Fruit fly (Drosophila melanogaster) whole organism, embryonic: ENCODE measurements around the gene IM33.
A peak's percentile ranks its signal among the peaks of the same experiment; 100 is the strongest.

Experiments
- Adf1 ChIP-seq: fragments of 200-800 bp; sonication (Bioruptor generic); IDR thresholded peaks from 2 replicates; pipeline ENCODE4 v1.3.6; 2022; ENCODE audit warnings: missing biosample characterization, missing genetic modification characterization
- CG11085 ChIP-seq: fragments of 200-800 bp; sonication (Bioruptor generic); IDR thresholded peaks from 2 replicates; pipeline ENCODE4 v1.3.6; 2022; ENCODE audit warnings: missing biosample characterization, missing genetic modification characterization
- CG11560 ChIP-seq: fragments of 200-800 bp; sonication (Bioruptor generic); IDR thresholded peaks from 3 replicates; pipeline ENCODE4 v1.3.6; 2022; ENCODE audit warnings: missing biosample characterization, missing genetic modification characterization
- CG11723 ChIP-seq: fragments of 200-800 bp; sonication (Bioruptor generic); optimal IDR thresholded peaks from 2 replicates; lab custom pipeline; 2017; ENCODE audit warnings: missing biosample characterization, mild to moderate bottlenecking, missing genetic modification characterization
- CG12071 ChIP-seq: fragments of 200-800 bp; sonication (Bioruptor generic); optimal IDR thresholded peaks from 3 replicates; lab custom pipeline; 2018; ENCODE audit warnings: missing biosample characterization, mild to moderate bottlenecking, missing genetic modification characterization
- CG12942 ChIP-seq: fragments of 200-800 bp; sonication (Bioruptor generic); optimal IDR thresholded peaks from 3 replicates; lab custom pipeline; 2016; ENCODE audit warnings: missing biosample characterization, missing genetic modification characterization
- CG13775 ChIP-seq: fragments of 200-800 bp; sonication (Bioruptor generic); optimal IDR thresholded peaks from 3 replicates; lab custom pipeline; 2017; ENCODE audit warnings: missing biosample characterization, mild to moderate bottlenecking, missing genetic modification characterization
- CG1529 ChIP-seq: fragments of 200-800 bp; sonication (Bioruptor generic); optimal IDR thresholded peaks from 3 replicates; lab custom pipeline; 2018; ENCODE audit warnings: missing biosample characterization, missing genetic modification characterization
- CG18476 ChIP-seq: fragments of 200-800 bp; sonication (Bioruptor generic); optimal IDR thresholded peaks from 2 replicates; lab custom pipeline; 2016; ENCODE audit warnings: missing biosample characterization, mild to moderate bottlenecking, missing genetic modification characterization
- CG3163 ChIP-seq: fragments of 200-800 bp; sonication (Bioruptor generic); optimal IDR thresholded peaks from 3 replicates; lab custom pipeline; 2016; ENCODE audit warnings: missing biosample characterization, missing genetic modification characterization
- CG32767 ChIP-seq: fragments of 200-800 bp; sonication (Bioruptor generic); IDR thresholded peaks from 2 replicates; pipeline ENCODE4 v1.3.6; 2022; ENCODE audit warnings: missing biosample characterization, missing genetic modification characterization
- CG33213 ChIP-seq: fragments of 200-800 bp; sonication (Bioruptor generic); optimal IDR thresholded peaks from 3 replicates; lab custom pipeline; 2016; ENCODE audit warnings: missing biosample characterization, missing genetic modification characterization
- CG4282 ChIP-seq: fragments of 200-800 bp; sonication (Bioruptor generic); optimal IDR thresholded peaks from 2 replicates; lab custom pipeline; 2016; ENCODE audit warnings: missing biosample characterization, missing genetic modification characterization
- CG7372 ChIP-seq: fragments of 200-800 bp; sonication (Bioruptor generic); IDR thresholded peaks from 2 replicates; pipeline ENCODE4 v1.3.6; 2022; ENCODE audit warnings: missing biosample characterization, missing genetic modification characterization
- Chrac-16 ChIP-seq: fragments of 200-800 bp; sonication (Bioruptor generic); optimal IDR thresholded peaks from 3 replicates; lab custom pipeline; 2016; ENCODE audit warnings: missing biosample characterization, missing genetic modification characterization
- CkIIα-i1 ChIP-seq: fragments of 200-800 bp; sonication (Bioruptor generic); IDR thresholded peaks from 2 replicates; pipeline ENCODE4 v1.3.6; 2022; ENCODE audit warnings: missing biosample characterization, missing genetic modification characterization
- Dad ChIP-seq: fragments of 200-800 bp; sonication (Bioruptor generic); optimal IDR thresholded peaks from 3 replicates; lab custom pipeline; 2016; ENCODE audit warnings: missing biosample characterization, missing genetic modification characterization
- Dip2 ChIP-seq: fragments of 200-800 bp; sonication (Bioruptor generic); IDR thresholded peaks from 2 replicates; pipeline ENCODE4 v1.3.6; 2022; ENCODE audit warnings: missing biosample characterization, missing genetic modification characterization
- Dll ChIP-seq: fragments of 200-800 bp; sonication (Bioruptor generic); IDR thresholded peaks from 4 replicates; pipeline ENCODE4 v1.3.6; 2022; ENCODE audit warnings: missing biosample characterization, missing genetic modification characterization; ENCODE audit not compliant: partially characterized antibody
- GATAe ChIP-seq: fragments of 200-800 bp; sonication (Bioruptor generic); conservative IDR thresholded peaks from 2 replicates; pipeline ENCODE4 v1.3.6; 2022; ENCODE audit warnings: missing biosample characterization, missing genetic modification characterization
- Hmx ChIP-seq: fragments of 200-800 bp; sonication (Bioruptor generic); optimal IDR thresholded peaks from 2 replicates; lab custom pipeline; 2016; ENCODE audit warnings: missing biosample characterization, missing genetic modification characterization
- Hr39 ChIP-seq: fragments of >200 bp; optimal IDR thresholded peaks from 2 replicates; lab custom pipeline; 2017
- Lpt ChIP-seq: fragments of >200 bp; optimal IDR thresholded peaks from 2 replicates; lab custom pipeline; 2018; ENCODE audit warnings: missing biosample characterization, missing genetic modification characterization
- Oli ChIP-seq: fragments of 200-800 bp; sonication (Bioruptor generic); optimal IDR thresholded peaks from 2 replicates; lab custom pipeline; 2018; ENCODE audit warnings: missing biosample characterization, mild to moderate bottlenecking, missing genetic modification characterization, moderate library complexity
- Sox102F ChIP-seq: fragments of 200-800 bp; sonication (Bioruptor generic); optimal IDR thresholded peaks from 2 replicates; lab custom pipeline; 2018; ENCODE audit warnings: missing biosample characterization, mild to moderate bottlenecking, missing genetic modification characterization, moderate library complexity
- Sry-β ChIP-seq: fragments of 200-800 bp; sonication (Bioruptor generic); optimal IDR thresholded peaks from 2 replicates; lab custom pipeline; 2018; ENCODE audit warnings: missing biosample characterization, mild to moderate bottlenecking, missing genetic modification characterization, moderate library complexity
- Taf1 ChIP-seq: fragments of 200-800 bp; sonication (Bioruptor generic); IDR thresholded peaks from 2 replicates; pipeline ENCODE4 v1.3.6; 2022; ENCODE audit warnings: missing biosample characterization, missing genetic modification characterization
- Trl ChIP-seq, 3 experiments: fragments of >200 bp in 2 of 3; fragments of 200-800 bp in 1 of 3; sonication (Bioruptor generic) in 1 of 3; optimal IDR thresholded peaks; 2 replicates in 1 of 3; 3 replicates in 2 of 3; lab custom pipeline; 2016 to 2017; ENCODE audit warnings: missing biosample characterization in 1 of 3, missing genetic modification characterization in 1 of 3
- ab ChIP-seq: fragments of 200-800 bp; sonication (Bioruptor generic); optimal IDR thresholded peaks from 2 replicates; lab custom pipeline; 2016; ENCODE audit warnings: missing biosample characterization, missing genetic modification characterization
- bcd ChIP-seq: fragments of 200-800 bp; sonication (Bioruptor generic); optimal IDR thresholded peaks from 2 replicates; lab custom pipeline; 2017; ENCODE audit warnings: missing biosample characterization, mild to moderate bottlenecking, missing genetic modification characterization
- bsh ChIP-seq, 2 experiments: fragments of 200-800 bp; sonication (Bioruptor generic); optimal IDR thresholded peaks; 2 replicates each; lab custom pipeline; 2017 to 2018; ENCODE audit warnings: mild to moderate bottlenecking in 2 of 2, missing biosample characterization in 2 of 2, missing genetic modification characterization in 2 of 2, moderate library complexity in 1 of 2
- cg ChIP-seq: fragments of 200-800 bp; sonication (Bioruptor generic); optimal IDR thresholded peaks from 3 replicates; lab custom pipeline; 2019; ENCODE audit warnings: missing biosample characterization, mild to moderate bottlenecking, missing genetic modification characterization, moderate library complexity
- chif ChIP-seq, 2 experiments: fragments of 200-800 bp; sonication (Bioruptor generic); optimal IDR thresholded peaks; 3 replicates each; lab custom pipeline; 2016; ENCODE audit warnings: missing biosample characterization in 2 of 2, missing genetic modification characterization in 2 of 2
- dati ChIP-seq: fragments of 200-800 bp; sonication (Bioruptor generic); IDR thresholded peaks from 2 replicates; pipeline ENCODE4 v1.3.6; 2022; ENCODE audit warnings: missing biosample characterization, missing genetic modification characterization
- ewg ChIP-seq: fragments of 200-800 bp; sonication (Bioruptor generic); optimal IDR thresholded peaks from 3 replicates; lab custom pipeline; 2017; ENCODE audit warnings: mild to moderate bottlenecking, missing biosample characterization, missing genetic modification reagents, missing genetic modification characterization
- gfzf ChIP-seq: fragments of 200-800 bp; sonication (Bioruptor generic); optimal IDR thresholded peaks from 2 replicates; lab custom pipeline; 2016; ENCODE audit warnings: missing biosample characterization, mild to moderate bottlenecking, missing genetic modification characterization, moderate library complexity
- grn ChIP-seq: fragments of 200-800 bp; sonication (Bioruptor generic); optimal IDR thresholded peaks from 3 replicates; lab custom pipeline; 2017; ENCODE audit warnings: missing biosample characterization, missing genetic modification characterization
- her ChIP-seq: fragments of 200-800 bp; sonication (Bioruptor generic); optimal IDR thresholded peaks from 2 replicates; lab custom pipeline; 2016; ENCODE audit warnings: missing biosample characterization, missing genetic modification characterization
- inv ChIP-seq: fragments of 200-800 bp; sonication (Bioruptor generic); IDR thresholded peaks from 2 replicates; pipeline ENCODE4 v1.3.6; 2022; ENCODE audit warnings: missing biosample characterization, missing genetic modification characterization; ENCODE audit not compliant: partially characterized antibody
- kay ChIP-seq: fragments of 200-800 bp; sonication (Bioruptor generic); optimal IDR thresholded peaks from 2 replicates; lab custom pipeline; 2016; ENCODE audit warnings: missing biosample characterization, missing genetic modification characterization
- oc ChIP-seq: fragments of 200-800 bp; sonication (Bioruptor generic); optimal IDR thresholded peaks from 2 replicates; lab custom pipeline; 2018; ENCODE audit warnings: missing biosample characterization, mild to moderate bottlenecking, missing genetic modification characterization, moderate library complexity
- onecut ChIP-seq: fragments of 200-800 bp; sonication (Bioruptor generic); IDR thresholded peaks from 2 replicates; pipeline ENCODE4 v1.3.6; 2022; ENCODE audit warnings: missing biosample characterization, missing genetic modification characterization
- otp ChIP-seq: fragments of 200-800 bp; sonication (Bioruptor generic); IDR thresholded peaks from 3 replicates; pipeline ENCODE4, ENCODE4 v1.3.6; 2022; ENCODE audit warnings: missing biosample characterization, missing genetic modification characterization
- so ChIP-seq: fragments of 200-800 bp; sonication (Bioruptor generic); IDR thresholded peaks from 3 replicates; pipeline ENCODE4 v1.3.6; 2022; ENCODE audit warnings: missing biosample characterization, missing genetic modification characterization
- sob ChIP-seq: fragments of 200-800 bp; sonication (Bioruptor generic); IDR thresholded peaks from 2 replicates; pipeline ENCODE4 v1.3.6; 2022; ENCODE audit warnings: missing biosample characterization, missing genetic modification characterization
- tin ChIP-seq: fragments of 200-800 bp; sonication (Bioruptor generic); optimal IDR thresholded peaks from 3 replicates; lab custom pipeline; 2016; ENCODE audit warnings: missing biosample characterization, missing genetic modification characterization
- tll ChIP-seq, 2 experiments: fragments of 200-800 bp in 1 of 2; fragments of >200 bp in 1 of 2; sonication (Bioruptor generic) in 1 of 2; optimal IDR thresholded peaks; 2 replicates each; lab custom pipeline; 2017 to 2019; ENCODE audit warnings: missing biosample characterization in 2 of 2, missing genetic modification characterization in 2 of 2, mild to moderate bottlenecking in 1 of 2, moderate library complexity in 1 of 2
- tna ChIP-seq: fragments of 200-800 bp; sonication (Bioruptor generic); IDR thresholded peaks from 2 replicates; pipeline ENCODE4 v1.3.6; 2022; ENCODE audit warnings: missing biosample characterization, missing genetic modification characterization; ENCODE audit not compliant: partially characterized antibody
- unc-4 ChIP-seq: fragments of 200-800 bp; sonication (Bioruptor generic); IDR thresholded peaks from 2 replicates; pipeline ENCODE4 v1.3.6; 2022; ENCODE audit warnings: missing biosample characterization, missing genetic modification characterization; ENCODE audit not compliant: partially characterized antibody
- vfl ChIP-seq: fragments of 200-800 bp; sonication (Bioruptor generic); optimal IDR thresholded peaks from 2 replicates; lab custom pipeline; 2016; ENCODE audit warnings: missing biosample characterization, missing genetic modification characterization
- yki ChIP-seq: fragments of >200 bp; optimal IDR thresholded peaks from 3 replicates; lab custom pipeline; 2018

IM33 gene

dm6 chr2L:3655698-3656105 lies 40.8 kb downstream of the IM33 start (continued):
- no peak for TF ChIP-seq inv (GFP tag; lab: Robert Waterston, UW)
- TF ChIP-seq CG3163 (GFP tag; lab: Kevin White, UChicago), result peak; percentile 94
- peak; percentile 22 for TF ChIP-seq gfzf (GFP tag; lab: Kevin White, UChicago)
- peak; percentile 98 for TF ChIP-seq oc (tag; lab: Kevin White, UChicago)
- TF ChIP-seq tna (GFP tag; lab: Robert Waterston, UW), result no peak
- peak; percentile 99 for TF ChIP-seq Oli (tag; lab: Kevin White, UChicago)
- peak; percentile 93 for TF ChIP-seq dati (GFP tag; lab: Robert Waterston, UW)
- peak; percentile 98 for TF ChIP-seq Chrac-16 (GFP tag; lab: Kevin White, UChicago)
- peak; percentile 98 for TF ChIP-seq Taf1
- TF ChIP-seq onecut (GFP tag; lab: Robert Waterston, UW), result peak; percentile 96
- TF ChIP-seq grn, result peak; percentile 94
- TF ChIP-seq tll (GFP tag; optimal IDR thresholded peaks at IDR 0.05; lab: Kevin White, UChicago), result peak in 1 of 2 experiments; percentile 56
- peak; percentile 97 for TF ChIP-seq her (GFP tag; lab: Kevin White, UChicago)
- peak; percentile 98 for TF ChIP-seq so (GFP tag; lab: Robert Waterston, UW)
- TF ChIP-seq CG13775 (GFP tag; lab: Kevin White, UChicago), result peak; percentile 98
- TF ChIP-seq bcd (GFP tag; lab: Kevin White, UChicago), result peak; percentile 98
- TF ChIP-seq CG11560, result peak; percentile 88
- peak; percentile 31; the same call in 1 of the 2 replicates for TF ChIP-seq unc-4 (GFP tag; lab: Robert Waterston, UW)
- TF ChIP-seq CG4282 (GFP tag; lab: Kevin White, UChicago), result peak; percentile 95
- TF ChIP-seq chif (GFP tag; optimal IDR thresholded peaks at IDR 0.05; lab: Kevin White, UChicago), result peak; percentile 97 to 98
- TF ChIP-seq CG18476 (GFP tag; lab: Kevin White, UChicago), result peak; percentile 95
- peak; percentile 99 for TF ChIP-seq CG1529 (GFP tag; lab: Kevin White, UChicago)
- peak; percentile 96 for TF ChIP-seq CG11085 (GFP tag; lab: Robert Waterston, UW)
- no peak for TF ChIP-seq Hr39 (lab: Kevin White, UChicago)
- peak; percentile 95 for TF ChIP-seq CG33213
- no peak; the same call in 1 of the 2 replicates for TF ChIP-seq Dip2
- TF ChIP-seq Dad, result peak; percentile 97
- TF ChIP-seq CG11723 (GFP tag; lab: Kevin White, UChicago), result peak; percentile 98
- TF ChIP-seq vfl (GFP tag; lab: Kevin White, UChicago), result peak; percentile 95
- peak; percentile 98 for TF ChIP-seq sob (GFP tag; lab: Robert Waterston, UW)
- peak; percentile 99 for TF ChIP-seq Sox102F (GFP tag; lab: Kevin White, UChicago)
- peak; percentile 95 for TF ChIP-seq Hmx (GFP tag; lab: Kevin White, UChicago)
- TF ChIP-seq Dll (GFP tag; lab: Robert Waterston, UW), result no peak; the same call in 3 of the 4 replicates
- TF ChIP-seq kay, result peak; percentile 95
- TF ChIP-seq yki (lab: Kevin White, UChicago), result peak; percentile 30
- TF ChIP-seq tin (GFP tag; lab: Kevin White, UChicago), result peak; percentile 98
- TF ChIP-seq Trl (optimal IDR thresholded peaks at IDR 0.05; lab: Kevin White, UChicago), result peak; percentile 78 to 89
- peak; percentile 98 for TF ChIP-seq Trl (GFP tag; optimal IDR thresholded peaks at IDR 0.05; lab: Kevin White, UChicago)
- peak; percentile 96 for TF ChIP-seq CG12942 (GFP tag; lab: Kevin White, UChicago)
- TF ChIP-seq ab, result peak; percentile 94
- TF ChIP-seq ewg (GFP tag; lab: Kevin White, UChicago), result peak; percentile 96
- peak; percentile 97 to 99 for TF ChIP-seq bsh (GFP tag; optimal IDR thresholded peaks at IDR 0.05; lab: Kevin White, UChicago)
- TF ChIP-seq CG32767 (GFP tag; lab: Robert Waterston, UW), result peak; percentile 97
- TF ChIP-seq cg (GFP tag; lab: Kevin White, UChicago), result no peak
- TF ChIP-seq Lpt, result no peak
- peak; percentile 97 for TF ChIP-seq CG7372 (GFP tag; lab: Robert Waterston, UW)
- TF ChIP-seq otp, result peak; percentile 97
- peak; percentile 97 for TF ChIP-seq GATAe (GFP tag; lab: Robert Waterston, UW)
- peak; percentile 57 for TF ChIP-seq Sry-β
- TF ChIP-seq Adf1 (GFP tag; lab: Robert Waterston, UW), result peak; percentile 87
- TF ChIP-seq CG12071 (GFP tag; lab: Kevin White, UChicago), result peak; percentile 99
- TF ChIP-seq CkIIα-i1 (GFP tag; lab: Robert Waterston, UW), result peak; percentile 86
